Worm (Caenorhabditis elegans): ENCODE measurements around the gene F42G4.2.

- no peak for TF ChIP-seq him-1 (tag; optimal IDR thresholded peaks at IDR 0.05)
- no peak for TF ChIP-seq W03F9.2 (tag; optimal IDR thresholded peaks at IDR 0.05)
- TF ChIP-seq dao-5 (tag; optimal IDR thresholded peaks at IDR 0.05), result no peak
Observed at ce11 chrII:13073102-13073501, 25.4 kb downstream of the F42G4.2 start, which contains the start of gene F42G4.5.

Data from whole organism, L4/young adult.